Fruit fly (Drosophila melanogaster) ovary, adult (tissue): ENCODE data around the gene CG32354.

Source experiments
- CG17801 ChIP-seq: fragments of 200-800 bp; optimal IDR thresholded peaks from 2 replicates; lab custom pipeline; 2019; ENCODE audit warnings: missing biosample characterization, mild to moderate bottlenecking, missing genetic modification characterization, moderate library complexity; ENCODE audit not compliant: partially characterized antibody

Gene CG32354

dm6 chr3L:8451966-8452620, 30.1 kb upstream of the CG32354 start:
- TF ChIP-seq CG17801 (GFP tag; lab: Kevin White, UChicago) = no peak

dm6 chr3L:8450747-8451146, 28.7 kb upstream of the CG32354 start:
- no peak for TF ChIP-seq CG17801 (GFP tag; lab: Kevin White, UChicago)

- TF ChIP-seq CG17801 (GFP tag; lab: Kevin White, UChicago) = peak; percentile 89
Observed at dm6 chr3L:8449800-8450690, 28.0 kb upstream of the CG32354 start, which contains the start of gene Gug. Gene Gug (plus strand): TSS chr3L:8449922.

dm6 chr3L:8449202-8449799, 27.3 kb upstream of the CG32354 start, which contains the start of gene CG6983:
Gene CG6983 (minus strand): TSS chr3L:8449377.
- TF ChIP-seq CG17801 (GFP tag; lab: Kevin White, UChicago) = peak; percentile 30

dm6 chr3L:8448517-8448889, 26.5 kb upstream of the CG32354 start:
- no peak for TF ChIP-seq CG17801 (GFP tag; lab: Kevin White, UChicago)

- peak; percentile 18 for TF ChIP-seq CG17801 (GFP tag; lab: Kevin White, UChicago)
Observed at dm6 chr3L:8447795-8448516, 26.0 kb upstream of the CG32354 start.

dm6 chr3L:8446050-8446781, 24.2 kb upstream of the CG32354 start:
- no peak for TF ChIP-seq CG17801 (GFP tag; lab: Kevin White, UChicago)

dm6 chr3L:8445027-8445426, 23.0 kb upstream of the CG32354 start:
- peak; percentile 67 for TF ChIP-seq CG17801 (GFP tag; lab: Kevin White, UChicago)

- TF ChIP-seq CG17801 (GFP tag; lab: Kevin White, UChicago) = peak; percentile 73
Observed at dm6 chr3L:8441745-8442575, 20.0 kb upstream of the CG32354 start, which contains the start of gene Unr. Gene Unr (minus strand): TSS chr3L:8442381.

dm6 chr3L:8440771-8441549, 19.0 kb upstream of the CG32354 start:
- TF ChIP-seq CG17801 (GFP tag; lab: Kevin White, UChicago) = peak; percentile 77

dm6 chr3L:8440079-8440478, 18.1 kb upstream of the CG32354 start:
- TF ChIP-seq CG17801 (GFP tag; lab: Kevin White, UChicago) = no peak

- TF ChIP-seq CG17801 (GFP tag; lab: Kevin White, UChicago) = no peak
Observed at dm6 chr3L:8437583-8437982, 15.6 kb upstream of the CG32354 start.
